Worm (Caenorhabditis elegans): ENCODE data around the gene sdz-16.

The sdz-16 gene

ce11 chrV:17315063-17315462 is 12.7 kb downstream of the sdz-16 start, which contains the start of gene F31E9.6:
F31E9.6 (minus strand) TSS chrV:17315153.
- TF ChIP-seq him-1 (tag; optimal IDR thresholded peaks at IDR 0.05) (no peak), W03F9.2 (tag; optimal IDR thresholded peaks at IDR 0.05) (no peak), dao-5 (tag; optimal IDR thresholded peaks at IDR 0.05) (no peak)

ce11 chrV:17312386-17312785 is 15.4 kb downstream of the sdz-16 start, which contains the start of gene Y61B8B.3:
Y61B8B.3 (minus strand) TSS chrV:17312486.
- TF ChIP-seq W03F9.2 (tag; optimal IDR thresholded peaks at IDR 0.05) = no peak
- TF ChIP-seq him-1 (tag; optimal IDR thresholded peaks at IDR 0.05) = no peak
- TF ChIP-seq dao-5 (tag; optimal IDR thresholded peaks at IDR 0.05) = no peak

- TF ChIP-seq W03F9.2 (tag; optimal IDR thresholded peaks at IDR 0.05) = no peak
- TF ChIP-seq him-1 (tag; optimal IDR thresholded peaks at IDR 0.05) = no peak
- no peak for TF ChIP-seq dao-5 (tag; optimal IDR thresholded peaks at IDR 0.05)
Observed at ce11 chrV:17307926-17308325, 19.8 kb downstream of the sdz-16 start.

- TF ChIP-seq dao-5 (tag; optimal IDR thresholded peaks at IDR 0.05) (no peak), him-1 (tag; optimal IDR thresholded peaks at IDR 0.05) (no peak), W03F9.2 (tag; optimal IDR thresholded peaks at IDR 0.05) (no peak)
Observed at ce11 chrV:17303392-17303791, 24.4 kb downstream of the sdz-16 start.

- TF ChIP-seq him-1 (tag; optimal IDR thresholded peaks at IDR 0.05) (no peak), W03F9.2 (tag; optimal IDR thresholded peaks at IDR 0.05) (no peak), dao-5 (tag; optimal IDR thresholded peaks at IDR 0.05) (no peak)
Observed at ce11 chrV:17302754-17303153, 25.0 kb downstream of the sdz-16 start, which contains the start of gene sri-70. sri-70 (plus strand) TSS chrV:17303054.

- no peak for TF ChIP-seq dao-5 (tag; optimal IDR thresholded peaks at IDR 0.05)
- no peak for TF ChIP-seq W03F9.2 (tag; optimal IDR thresholded peaks at IDR 0.05)
- TF ChIP-seq him-1 (tag; optimal IDR thresholded peaks at IDR 0.05) = no peak
Observed at ce11 chrV:17301375-17301774, 26.4 kb downstream of the sdz-16 start, which contains the start of gene K10G4.5. K10G4.5 (minus strand) TSS chrV:17301475.

ce11 chrV:17298657-17299056 is 29.1 kb downstream of the sdz-16 start:
- no peak for TF ChIP-seq W03F9.2 (tag; optimal IDR thresholded peaks at IDR 0.05)
- TF ChIP-seq dao-5 (tag; optimal IDR thresholded peaks at IDR 0.05) = no peak

ce11 chrV:17296443-17296842 is 31.3 kb downstream of the sdz-16 start:
- no peak for TF ChIP-seq dao-5 (tag; optimal IDR thresholded peaks at IDR 0.05)

- TF ChIP-seq W03F9.2 (tag; optimal IDR thresholded peaks at IDR 0.05) (no peak), dao-5 (tag; optimal IDR thresholded peaks at IDR 0.05) (no peak), him-1 (tag; optimal IDR thresholded peaks at IDR 0.05) (no peak)
Observed at ce11 chrV:17292740-17293139, 35.0 kb downstream of the sdz-16 start.

- TF ChIP-seq dao-5 (tag; optimal IDR thresholded peaks at IDR 0.05) (no peak), him-1 (tag; optimal IDR thresholded peaks at IDR 0.05) (no peak), W03F9.2 (tag; optimal IDR thresholded peaks at IDR 0.05) (no peak)
Observed at ce11 chrV:17284159-17284558, 43.6 kb downstream of the sdz-16 start.
